Worm (Caenorhabditis elegans): Measurements from ENCODE around the gene nhr-188.

The nhr-188 gene

ce11 chrV:3870359-3870758, 12.7 kb upstream of the nhr-188 start:
- TF ChIP-seq hlh-4 (tag; optimal IDR thresholded peaks at IDR 0.05) (peak; percentile 65), mdl-1 (tag; optimal IDR thresholded peaks at IDR 0.05) (no peak), nhr-12 (tag; optimal IDR thresholded peaks at IDR 0.05) (no peak), fkh-8 (tag; optimal IDR thresholded peaks at IDR 0.05) (peak; percentile 99), swsn-7 (tag; optimal IDR thresholded peaks at IDR 0.05) (peak; percentile 63), fkh-4 (tag; optimal IDR thresholded peaks at IDR 0.05; ENCODE audit: borderline replicate concordance) (peak; percentile 18), nhr-11 (tag; optimal IDR thresholded peaks at IDR 0.05) (peak; percentile 76), tlp-1 (tag; optimal IDR thresholded peaks at IDR 0.05) (no peak), pax-3 (tag; optimal IDR thresholded peaks at IDR 0.05) (peak; percentile 72), elt-2 (tag; optimal IDR thresholded peaks at IDR 0.05) (no peak), lir-3 (tag; optimal IDR thresholded peaks at IDR 0.05; ENCODE audit: poor library complexity) (no peak), fkh-10 (GFP tag; optimal IDR thresholded peaks at IDR 0.05) (no peak), irx-1 (tag; optimal IDR thresholded peaks at IDR 0.05) (peak; percentile 22), fos-1 (tag; optimal IDR thresholded peaks at IDR 0.05) (peak; percentile 70), lsy-2 (tag; optimal IDR thresholded peaks at IDR 0.05) (peak in 1 of 2 experiments; percentile 53), mep-1 (tag; optimal IDR thresholded peaks at IDR 0.05) (peak; percentile 8), nhr-20 (tag; optimal IDR thresholded peaks at IDR 0.05) (peak; percentile 62), nhr-47 (tag; optimal IDR thresholded peaks at IDR 0.05) (peak; percentile 90), dsc-1 (tag; optimal IDR thresholded peaks at IDR 0.05) (peak; percentile 98), unc-62 (GFP tag; optimal IDR thresholded peaks at IDR 0.05) (no peak), mef-2 (tag; optimal IDR thresholded peaks at IDR 0.05) (peak; percentile 48), ceh-8 (GFP tag; optimal IDR thresholded peaks at IDR 0.05) (peak; percentile 10), ztf-4 (tag; optimal IDR thresholded peaks at IDR 0.05) (peak; percentile 63), Y116A8C.19 (tag; optimal IDR thresholded peaks at IDR 0.05; ENCODE audit: borderline replicate concordance) (no peak), dpl-1 (GFP tag; optimal IDR thresholded peaks at IDR 0.05) (no peak), nhr-71 (tag; optimal IDR thresholded peaks at IDR 0.05) (peak; percentile 91), ceh-82 (tag; optimal IDR thresholded peaks at IDR 0.05) (no peak), unc-86 (tag; optimal IDR thresholded peaks at IDR 0.05) (no peak), lin-14 (GFP tag; optimal IDR thresholded peaks at IDR 0.05) (peak; percentile 37), nhr-76 (tag; optimal IDR thresholded peaks at IDR 0.05) (no peak), lin-13 (GFP tag; optimal IDR thresholded peaks at IDR 0.05) (no peak), lin-35 (GFP tag; optimal IDR thresholded peaks at IDR 0.05) (no peak), sox-4 (tag; optimal IDR thresholded peaks at IDR 0.05) (peak; percentile 89), xbp-1 (tag; optimal IDR thresholded peaks at IDR 0.05) (peak; percentile 18), isw-1 (GFP tag; IDR thresholded peaks at IDR 0.05) (no peak), ces-1 (GFP tag; optimal IDR thresholded peaks at IDR 0.05) (no peak), sup-37 (GFP tag; optimal IDR thresholded peaks at IDR 0.05) (no peak)

ce11 chrV:3868905-3869304, 11.2 kb upstream of the nhr-188 start, which contains the start of gene nhr-157:
TSS of gene nhr-157 (minus strand) at chrV:3869005.
- no peak for TF ChIP-seq nhr-85 (tag)
- peak; percentile 47 for TF ChIP-seq fkh-8 (tag; optimal IDR thresholded peaks at IDR 0.05)

- no peak for TF ChIP-seq skn-1 (tag; optimal IDR thresholded peaks at IDR 0.05)
- TF ChIP-seq sptf-1 (tag; optimal IDR thresholded peaks at IDR 0.05) = no peak
- no peak for TF ChIP-seq snpc-4 (tag; optimal IDR thresholded peaks at IDR 0.05)
- no peak for TF ChIP-seq ces-1 (GFP tag; optimal IDR thresholded peaks at IDR 0.05)
- TF ChIP-seq nhr-84 (tag; optimal IDR thresholded peaks at IDR 0.05) = no peak
- TF ChIP-seq lir-3 (tag; optimal IDR thresholded peaks at IDR 0.05; ENCODE audit: poor library complexity) = no peak
- no peak for TF ChIP-seq lin-13 (GFP tag; optimal IDR thresholded peaks at IDR 0.05)
- no peak for TF ChIP-seq ets-5 (GFP tag; IDR thresholded peaks at IDR 0.05)
- no peak for TF ChIP-seq C16A3.4 (tag; optimal IDR thresholded peaks at IDR 0.05)
- no peak for TF ChIP-seq dsc-1 (tag; optimal IDR thresholded peaks at IDR 0.05)
- TF ChIP-seq rnt-1 (tag; optimal IDR thresholded peaks at IDR 0.05) = no peak
- TF ChIP-seq swsn-7 (tag; optimal IDR thresholded peaks at IDR 0.05) = no peak
- TF ChIP-seq unc-130 (tag; optimal IDR thresholded peaks at IDR 0.05) = no peak
- no peak for TF ChIP-seq egl-13 (tag; optimal IDR thresholded peaks at IDR 0.05)
- no peak for TF ChIP-seq nhr-85 (tag)
- TF ChIP-seq nhr-237 (tag; optimal IDR thresholded peaks at IDR 0.05) = no peak
Measured at ce11 chrV:3865273-3865672, 7.6 kb upstream of the nhr-188 start.

Data from whole organism, L1 larva.